Fruit fly (Drosophila melanogaster) whole organism, larva: ENCODE results near the gene CG10317.

ENCODE experiments used
- noc ChIP-seq: fragments of 200-800 bp; sonication (Bioruptor generic); optimal IDR thresholded peaks from 3 replicates; lab custom pipeline; 2019; ENCODE audit warnings: missing biosample characterization, mild to moderate bottlenecking, missing genetic modification characterization, moderate library complexity

CG10317 gene

dm6 chr3R:16370433-16370832, at the start of gene CG10317:
CG10317 (minus strand) TSS chr3R:16370533.
- no peak for TF ChIP-seq noc (tag; lab: Kevin White, UChicago)

- TF ChIP-seq noc (tag; lab: Kevin White, UChicago) = no peak
Observed at dm6 chr3R:16416508-16416907, 46.2 kb upstream of the CG10317 start.

- TF ChIP-seq noc (tag; lab: Kevin White, UChicago) = no peak
Observed at dm6 chr3R:16413734-16414133, 43.4 kb upstream of the CG10317 start.

dm6 chr3R:16410706-16411105, 40.4 kb upstream of the CG10317 start:
- no peak for TF ChIP-seq noc (tag; lab: Kevin White, UChicago)

dm6 chr3R:16408434-16408833, 38.1 kb upstream of the CG10317 start:
- no peak for TF ChIP-seq noc (tag; lab: Kevin White, UChicago)

- TF ChIP-seq noc (tag; lab: Kevin White, UChicago) = no peak
Observed at dm6 chr3R:16406618-16407017, 36.3 kb upstream of the CG10317 start.

- TF ChIP-seq noc (tag; lab: Kevin White, UChicago) = no peak
Observed at dm6 chr3R:16403734-16404057, 33.4 kb upstream of the CG10317 start.

dm6 chr3R:16403023-16403733, 32.8 kb upstream of the CG10317 start, which contains the start of gene ss:
ss (minus strand) TSS chr3R:16403690.
- no peak for TF ChIP-seq noc (tag; lab: Kevin White, UChicago)

dm6 chr3R:16396565-16396964, 26.2 kb upstream of the CG10317 start:
- no peak for TF ChIP-seq noc (tag; lab: Kevin White, UChicago)

- no peak for TF ChIP-seq noc (tag; lab: Kevin White, UChicago)
Observed at dm6 chr3R:16395448-16395847, 25.1 kb upstream of the CG10317 start.

dm6 chr3R:16394531-16394930, 24.2 kb upstream of the CG10317 start:
- TF ChIP-seq noc (tag; lab: Kevin White, UChicago) = no peak

dm6 chr3R:16389117-16389516, 18.8 kb upstream of the CG10317 start:
- no peak for TF ChIP-seq noc (tag; lab: Kevin White, UChicago)

- TF ChIP-seq noc (tag; lab: Kevin White, UChicago) = no peak
Observed at dm6 chr3R:16387039-16387438, 16.7 kb upstream of the CG10317 start.

dm6 chr3R:16385586-16385985, 15.3 kb upstream of the CG10317 start:
- no peak for TF ChIP-seq noc (tag; lab: Kevin White, UChicago)

dm6 chr3R:16374101-16374500, 3.8 kb upstream of the CG10317 start:
- no peak for TF ChIP-seq noc (tag; lab: Kevin White, UChicago)

- no peak for TF ChIP-seq noc (tag; lab: Kevin White, UChicago)
Observed at dm6 chr3R:16368288-16368687, 2.0 kb downstream of the CG10317 start, which contains the start of gene js. js (minus strand) TSS chr3R:16368306.

dm6 chr3R:16360008-16360407, 10.3 kb downstream of the CG10317 start, which contains the start of gene CG42446:
CG42446 (minus strand) TSS chr3R:16360108.
- TF ChIP-seq noc (tag; lab: Kevin White, UChicago) = no peak
